Worm (Caenorhabditis elegans) whole organism, L3 larva: ENCODE measurements around the gene ell-1.

Experiments
- ama-1 ChIP-seq: fragments of 150-350 bp; optimal IDR thresholded peaks from 2 replicates; lab custom pipeline; 2018
- ceh-28 ChIP-seq: fragments of 150-350 bp; optimal IDR thresholded peaks from 2 replicates; lab custom pipeline; 2014; ENCODE audit warnings: missing biosample characterization, missing genetic modification reagents, missing genetic modification characterization
- elt-2 ChIP-seq: sonication (generic microtip); optimal IDR thresholded peaks from 2 replicates; lab custom pipeline; 2016; ENCODE audit warnings: missing genetic modification reagents, mild to moderate bottlenecking, missing genetic modification characterization, missing compliant biosample characterization
- lin-39 ChIP-seq: fragments of 150-350 bp; optimal IDR thresholded peaks from 2 replicates; lab custom pipeline; 2018; ENCODE audit warnings: missing biosample characterization, missing genetic modification reagents, missing genetic modification characterization
- nhr-237 ChIP-seq: fragments of 150-350 bp; optimal IDR thresholded peaks from 2 replicates; lab custom pipeline; 2014; ENCODE audit warnings: missing biosample characterization, missing genetic modification characterization
- nhr-77 ChIP-seq: fragments of 150-350 bp; optimal IDR thresholded peaks from 2 replicates; lab custom pipeline; 2014; ENCODE audit warnings: missing biosample characterization, missing genetic modification characterization
- pqm-1 ChIP-seq: fragments of 150-350 bp; optimal IDR thresholded peaks from 2 replicates; lab custom pipeline; 2017; ENCODE audit warnings: missing biosample characterization, missing genetic modification characterization, inconsistent platforms
- unc-62 ChIP-seq: fragments of 150-350 bp; sonication (generic microtip); optimal IDR thresholded peaks from 4 replicates; lab custom pipeline; 2014; ENCODE audit warnings: missing biosample characterization, missing genetic modification reagents, missing genetic modification characterization
- zag-1 ChIP-seq: fragments of 150-350 bp; optimal IDR thresholded peaks from 2 replicates; lab custom pipeline; 2014; ENCODE audit warnings: missing biosample characterization, missing genetic modification characterization

DNA sequence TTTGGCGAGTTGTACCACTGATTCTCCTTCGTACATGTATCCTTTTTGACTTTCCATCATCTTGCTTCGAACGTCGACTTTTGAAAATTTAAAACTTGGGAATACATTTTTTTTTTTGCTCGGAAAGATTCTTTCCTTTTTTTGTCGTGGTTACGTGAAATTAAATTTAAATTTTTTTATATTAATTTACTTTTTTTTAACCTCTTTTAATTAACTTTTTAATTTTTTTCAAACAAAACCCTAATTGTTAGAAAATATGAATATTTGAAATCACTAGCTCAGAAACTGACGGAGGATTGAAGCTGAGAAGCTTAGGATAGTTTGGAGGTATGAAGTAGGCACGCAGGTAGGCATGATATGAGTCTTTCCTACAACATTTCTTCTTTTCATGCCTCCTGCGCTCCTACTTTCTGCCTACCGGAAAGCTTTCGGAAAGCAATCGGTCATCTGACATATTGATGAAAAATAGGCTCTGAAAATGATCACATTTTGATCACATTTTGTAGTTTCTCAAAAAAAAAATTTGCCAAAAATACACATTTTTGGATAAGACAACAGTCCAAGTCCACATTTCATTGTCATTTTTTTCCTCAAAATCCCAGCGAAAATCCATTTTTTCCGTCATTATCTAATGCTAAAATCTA, 40.4 kb downstream of the ell-1 start, which contains the start of the genes R08C7.8 and R08C7.4:
- TF ChIP-seq unc-62 (GFP tag; lab: Kevin White, UChicago) = no peak
- TF ChIP-seq lin-39 (tag; lab: Kevin White, UChicago) = no peak
- no peak for TF ChIP-seq ceh-28 (tag; lab: Kevin White, UChicago)
- no peak for TF ChIP-seq pqm-1 (tag; lab: Kevin White, UChicago)
- TF ChIP-seq nhr-77 (tag; lab: Kevin White, UChicago) = no peak
- TF ChIP-seq elt-2 (tag; lab: Kevin White, UChicago) = no peak
- TF ChIP-seq nhr-237 (tag; lab: Kevin White, UChicago) = no peak
- TF ChIP-seq ama-1 (lab: Kevin White, UChicago) = no peak
- no peak for TF ChIP-seq zag-1 (tag; lab: Kevin White, UChicago)
